Fruit fly (Drosophila melanogaster): ENCODE data around the gene IFT46.

dm6 chr2L:18621357-18622211 is 5.7 kb upstream of the IFT46 start:
- TF ChIP-seq CG8478 (optimal IDR thresholded peaks at IDR 0.05): no peak
- TF ChIP-seq CTCF (optimal IDR thresholded peaks at IDR 0.05): no peak
